Worm (Caenorhabditis elegans) whole organism, L2 larva: ENCODE results near the gene tald-1.

Experiments used
- aly-2 ChIP-seq: fragments of 150-350 bp; optimal IDR thresholded peaks from 2 replicates; lab custom pipeline; 2014; ENCODE audit warnings: missing biosample characterization, missing genetic modification characterization
- fos-1 ChIP-seq: fragments of 150-350 bp; optimal IDR thresholded peaks from 2 replicates; lab custom pipeline; 2014; ENCODE audit warnings: missing biosample characterization, missing genetic modification characterization
- mdl-1 ChIP-seq, 2 experiments: fragments of 150-350 bp in 1 of 2; sonication (generic microtip) in 1 of 2; optimal IDR thresholded peaks; 2 replicates each; lab custom pipeline; 2017; ENCODE audit warnings: missing biosample characterization in 2 of 2, missing genetic modification characterization in 2 of 2
- unc-39 ChIP-seq: fragments of 150-350 bp; optimal IDR thresholded peaks from 2 replicates; lab custom pipeline; 2014; ENCODE audit warnings: missing biosample characterization, missing genetic modification characterization
- unc-55 ChIP-seq: fragments of 150-350 bp; sonication (generic microtip); optimal IDR thresholded peaks from 3 replicates; lab custom pipeline; 2014; ENCODE audit warnings: missing biosample characterization, missing genetic modification reagents, missing genetic modification characterization
- ztf-11 ChIP-seq: sonication (generic microtip); optimal IDR thresholded peaks from 2 replicates; lab custom pipeline; 2017; ENCODE audit warnings: missing biosample characterization, missing genetic modification characterization

ce11 chrIV:4410526-4410925 lies 24.1 kb downstream of the tald-1 start:
- TF ChIP-seq mdl-1 (tag; optimal IDR thresholded peaks at IDR 0.05; lab: Kevin White, UChicago) (no peak), unc-39 (tag; lab: Kevin White, UChicago) (no peak), fos-1 (tag; lab: Kevin White, UChicago) (no peak), ztf-11 (no peak), aly-2 (tag; lab: Kevin White, UChicago) (no peak), unc-55 (GFP tag; lab: Kevin White, UChicago) (no peak)
